Fruit fly (Drosophila melanogaster) whole organism, embryonic: ENCODE data around the gene Sur.

Source experiments
- BEAF-32 ChIP-seq: fragments of 200-800 bp; sonication (Bioruptor generic); optimal IDR thresholded peaks from 3 replicates; lab custom pipeline; 2017; ENCODE audit warnings: missing biosample characterization, missing genetic modification characterization, mild to moderate bottlenecking, moderate library complexity, missing genetic modification reagents
- CG10462 ChIP-seq: fragments of 200-800 bp; sonication (Bioruptor generic); optimal IDR thresholded peaks from 2 replicates; lab custom pipeline; 2016; ENCODE audit warnings: missing biosample characterization, missing genetic modification characterization
- CG10654 ChIP-seq: fragments of 200-800 bp; sonication (Bioruptor generic); optimal IDR thresholded peaks from 2 replicates; lab custom pipeline; 2016; ENCODE audit warnings: missing biosample characterization, missing genetic modification characterization
- CG11085 ChIP-seq: fragments of 200-800 bp; sonication (Bioruptor generic); IDR thresholded peaks from 2 replicates; pipeline ENCODE4 v1.3.6; 2022; ENCODE audit warnings: missing biosample characterization, missing genetic modification characterization
- CG11695 ChIP-seq: fragments of 200-800 bp; sonication (Bioruptor generic); IDR thresholded peaks from 3 replicates; pipeline ENCODE4 v1.3.6; 2022; ENCODE audit warnings: missing biosample characterization, missing genetic modification characterization
- CG11696 ChIP-seq: fragments of 200-800 bp; sonication (Bioruptor generic); IDR thresholded peaks from 2 replicates; pipeline ENCODE4 v1.3.6; 2022; ENCODE audit warnings: missing biosample characterization, missing genetic modification characterization
- CG12071 ChIP-seq: fragments of 200-800 bp; sonication (Bioruptor generic); optimal IDR thresholded peaks from 3 replicates; lab custom pipeline; 2018; ENCODE audit warnings: missing biosample characterization, mild to moderate bottlenecking, missing genetic modification characterization
- CG13894 ChIP-seq: fragments of 200-800 bp; sonication (Bioruptor generic); optimal IDR thresholded peaks from 3 replicates; lab custom pipeline; 2018; ENCODE audit warnings: missing biosample characterization, mild to moderate bottlenecking, missing genetic modification characterization, moderate library complexity
- CG16779 ChIP-seq: fragments of 200-800 bp; sonication (Bioruptor generic); IDR thresholded peaks from 2 replicates; pipeline ENCODE4 v1.3.6; 2022; ENCODE audit warnings: missing biosample characterization, missing genetic modification characterization
- CG16863 ChIP-seq: fragments of 200-800 bp; sonication (Bioruptor generic); optimal IDR thresholded peaks from 3 replicates; lab custom pipeline; 2016; ENCODE audit warnings: missing biosample characterization, missing genetic modification characterization
- CG17359 ChIP-seq: fragments of 200-800 bp; sonication (Bioruptor generic); optimal IDR thresholded peaks from 3 replicates; lab custom pipeline; 2018; ENCODE audit warnings: missing biosample characterization, mild to moderate bottlenecking, missing genetic modification characterization, moderate library complexity
- CG18476 ChIP-seq: fragments of 200-800 bp; sonication (Bioruptor generic); optimal IDR thresholded peaks from 2 replicates; lab custom pipeline; 2016; ENCODE audit warnings: missing biosample characterization, mild to moderate bottlenecking, missing genetic modification characterization
- CG2712 ChIP-seq: fragments of 200-800 bp; optimal IDR thresholded peaks from 3 replicates; lab custom pipeline; 2019; ENCODE audit warnings: missing biosample characterization, mild to moderate bottlenecking, missing genetic modification characterization, moderate library complexity
- CG2889 ChIP-seq: fragments of 200-800 bp; sonication (Bioruptor generic); IDR thresholded peaks from 3 replicates; pipeline ENCODE4 v1.3.6; 2022; ENCODE audit warnings: missing biosample characterization, missing genetic modification characterization
- CG30431 ChIP-seq: fragments of 200-800 bp; sonication (Bioruptor generic); optimal IDR thresholded peaks from 2 replicates; lab custom pipeline; 2017; ENCODE audit warnings: missing biosample characterization, missing genetic modification characterization
- CG31441 ChIP-seq: fragments of 200-800 bp; sonication (Bioruptor generic); IDR thresholded peaks from 2 replicates; pipeline ENCODE4 v1.3.6; 2022; ENCODE audit warnings: missing biosample characterization, missing genetic modification characterization
- CG4328 ChIP-seq: fragments of 200-800 bp; sonication (Bioruptor generic); optimal IDR thresholded peaks from 3 replicates; lab custom pipeline; 2017; ENCODE audit warnings: missing biosample characterization, missing genetic modification reagents, missing genetic modification characterization
- CG6689 ChIP-seq: fragments of 200-800 bp; sonication (Bioruptor generic); IDR thresholded peaks from 2 replicates; pipeline ENCODE4 v1.3.6; 2022; ENCODE audit warnings: missing biosample characterization, missing genetic modification characterization
- CG6813 ChIP-seq: fragments of 200-800 bp; sonication (Bioruptor generic); optimal IDR thresholded peaks from 2 replicates; lab custom pipeline; 2017; ENCODE audit warnings: missing biosample characterization, missing genetic modification characterization, mild to moderate bottlenecking, moderate library complexity, missing genetic modification reagents
- CG9932 ChIP-seq: fragments of 200-800 bp; sonication (Bioruptor generic); IDR thresholded peaks from 2 replicates; pipeline ENCODE4 v1.3.6; 2022; ENCODE audit warnings: missing biosample characterization, missing genetic modification characterization
- E2f1 ChIP-seq: fragments of 200-800 bp; sonication (Bioruptor generic); IDR thresholded peaks from 2 replicates; pipeline ENCODE4 v1.3.6; 2022; ENCODE audit warnings: missing biosample characterization, missing genetic modification characterization
- Eip74EF ChIP-seq, 2 experiments: fragments of 200-800 bp in 1 of 2; fragments of >200 bp in 1 of 2; sonication (Bioruptor generic) in 1 of 2; optimal IDR thresholded peaks; 2 replicates each; lab custom pipeline; 2017 to 2019; ENCODE audit warnings: missing biosample characterization in 2 of 2, missing genetic modification characterization in 2 of 2, mild to moderate bottlenecking in 1 of 2, moderate library complexity in 1 of 2
- Elba2 ChIP-seq: fragments of 200-800 bp; sonication (Bioruptor generic); optimal IDR thresholded peaks from 3 replicates; lab custom pipeline; 2016; ENCODE audit warnings: missing biosample characterization, missing genetic modification characterization
- Ets97D ChIP-seq: fragments of 200-800 bp; sonication (Bioruptor generic); optimal IDR thresholded peaks from 3 replicates; lab custom pipeline; 2016; ENCODE audit warnings: missing biosample characterization, missing genetic modification characterization
- HmgZ ChIP-seq: fragments of 200-800 bp; sonication (Bioruptor generic); optimal IDR thresholded peaks from 2 replicates; lab custom pipeline; 2018; ENCODE audit warnings: missing biosample characterization, mild to moderate bottlenecking, missing genetic modification characterization
- Lhr ChIP-seq: fragments of 200-800 bp; sonication (Bioruptor generic); optimal IDR thresholded peaks from 3 replicates; lab custom pipeline; 2017; ENCODE audit warnings: mild to moderate bottlenecking, missing biosample characterization, missing genetic modification reagents, missing genetic modification characterization
- Mad ChIP-seq: fragments of 200-800 bp; sonication (Bioruptor generic); optimal IDR thresholded peaks from 2 replicates; lab custom pipeline; 2016; ENCODE audit warnings: missing biosample characterization, missing genetic modification characterization
- Neu2 ChIP-seq: fragments of 200-800 bp; sonication (Bioruptor generic); optimal IDR thresholded peaks from 3 replicates; lab custom pipeline; 2016; ENCODE audit warnings: missing biosample characterization, missing genetic modification characterization, borderline replicate concordance
- Nf-YC ChIP-seq: fragments of 200-800 bp; optimal IDR thresholded peaks from 3 replicates; lab custom pipeline; 2019; ENCODE audit warnings: missing biosample characterization, mild to moderate bottlenecking, missing genetic modification characterization, moderate library complexity
- PHDP ChIP-seq: fragments of 200-800 bp; sonication (Bioruptor generic); optimal IDR thresholded peaks from 3 replicates; lab custom pipeline; 2018; ENCODE audit warnings: missing biosample characterization, mild to moderate bottlenecking, missing genetic modification characterization, moderate library complexity
- Ptx1 ChIP-seq: fragments of 200-800 bp; sonication (Bioruptor generic); IDR thresholded peaks from 2 replicates; pipeline ENCODE4 v1.3.6; 2022; ENCODE audit warnings: missing biosample characterization, missing genetic modification characterization
- Sox102F ChIP-seq: fragments of 200-800 bp; sonication (Bioruptor generic); optimal IDR thresholded peaks from 2 replicates; lab custom pipeline; 2018; ENCODE audit warnings: missing biosample characterization, mild to moderate bottlenecking, missing genetic modification characterization, moderate library complexity
- TFAM ChIP-seq: fragments of 200-800 bp; sonication (Bioruptor generic); optimal IDR thresholded peaks from 2 replicates; lab custom pipeline; 2017; ENCODE audit warnings: missing biosample characterization, missing genetic modification characterization, inconsistent platforms
- ara ChIP-seq: fragments of 200-800 bp; sonication (Bioruptor generic); IDR thresholded peaks from 2 replicates; pipeline ENCODE4 v1.3.6; 2022; ENCODE audit warnings: missing biosample characterization, missing genetic modification characterization
- bsh ChIP-seq, 2 experiments: fragments of 200-800 bp; sonication (Bioruptor generic); optimal IDR thresholded peaks; 2 replicates each; lab custom pipeline; 2017 to 2018; ENCODE audit warnings: mild to moderate bottlenecking in 2 of 2, missing biosample characterization in 2 of 2, missing genetic modification characterization in 2 of 2, moderate library complexity in 1 of 2
- chinmo ChIP-seq: fragments of 200-800 bp; sonication (Bioruptor generic); IDR thresholded peaks from 4 replicates; pipeline ENCODE4 v1.3.6; 2022; ENCODE audit warnings: missing biosample characterization, missing genetic modification characterization; ENCODE audit not compliant: partially characterized antibody
- da ChIP-seq: fragments of 200-800 bp; sonication (Bioruptor generic); optimal IDR thresholded peaks from 2 replicates; lab custom pipeline; 2016; ENCODE audit warnings: missing biosample characterization, missing genetic modification characterization
- fd64A ChIP-seq: fragments of 200-800 bp; sonication (Bioruptor generic); optimal IDR thresholded peaks from 3 replicates; lab custom pipeline; 2018; ENCODE audit warnings: missing biosample characterization, mild to moderate bottlenecking, missing genetic modification characterization
- ham ChIP-seq: fragments of 200-800 bp; sonication (Bioruptor generic); IDR thresholded peaks from 2 replicates; pipeline ENCODE4 v1.3.6; 2022; ENCODE audit warnings: missing biosample characterization, missing genetic modification characterization
- hbn ChIP-seq: fragments of 200-800 bp; sonication (Bioruptor generic); IDR thresholded peaks from 2 replicates; pipeline ENCODE4 v1.3.6; 2022; ENCODE audit warnings: missing biosample characterization, missing genetic modification characterization; ENCODE audit not compliant: partially characterized antibody
- kni ChIP-seq: fragments of 200-800 bp; sonication (Bioruptor generic); optimal IDR thresholded peaks from 3 replicates; lab custom pipeline; 2017; ENCODE audit warnings: mild to moderate bottlenecking, missing biosample characterization, missing genetic modification reagents, missing genetic modification characterization
- nerfin-2 ChIP-seq: fragments of 200-800 bp; sonication (Bioruptor generic); IDR thresholded peaks from 2 replicates; pipeline ENCODE4 v1.3.6; 2022; ENCODE audit warnings: missing biosample characterization, missing genetic modification characterization; ENCODE audit not compliant: partially characterized antibody
- pnt ChIP-seq: fragments of 200-800 bp; sonication (Bioruptor generic); optimal IDR thresholded peaks from 3 replicates; lab custom pipeline; 2016; ENCODE audit warnings: missing biosample characterization, missing genetic modification characterization
- repo ChIP-seq: fragments of 200-800 bp; sonication (Bioruptor generic); optimal IDR thresholded peaks from 2 replicates; lab custom pipeline; 2016; ENCODE audit warnings: missing biosample characterization, missing genetic modification characterization
- sc ChIP-seq, 3 experiments: fragments of >200 bp in 2 of 3; fragments of 200-800 bp in 1 of 3; sonication (Bioruptor generic) in 1 of 3; optimal IDR thresholded peaks; 2 replicates in 2 of 3; 3 replicates in 1 of 3; lab custom pipeline; 2017; ENCODE audit warnings: mild to moderate bottlenecking in 1 of 3, missing biosample characterization in 1 of 3, missing genetic modification characterization in 1 of 3, missing genetic modification reagents in 1 of 3
- seq ChIP-seq: fragments of 200-800 bp; sonication (Bioruptor generic); IDR thresholded peaks from 2 replicates; pipeline ENCODE4 v1.3.6; 2022; ENCODE audit warnings: missing biosample characterization, missing genetic modification characterization
- sr ChIP-seq: fragments of 200-800 bp; sonication (Bioruptor generic); IDR thresholded peaks from 3 replicates; pipeline ENCODE4 v1.3.6; 2022; ENCODE audit warnings: missing biosample characterization, missing genetic modification characterization
- tll ChIP-seq, 2 experiments: fragments of 200-800 bp in 1 of 2; fragments of >200 bp in 1 of 2; sonication (Bioruptor generic) in 1 of 2; optimal IDR thresholded peaks; 2 replicates each; lab custom pipeline; 2017 to 2019; ENCODE audit warnings: missing biosample characterization in 2 of 2, missing genetic modification characterization in 2 of 2, mild to moderate bottlenecking in 1 of 2, moderate library complexity in 1 of 2
- twi ChIP-seq: fragments of 200-800 bp; optimal IDR thresholded peaks from 2 replicates; lab custom pipeline; 2019; ENCODE audit warnings: missing biosample characterization, mild to moderate bottlenecking, missing genetic modification characterization, moderate library complexity
- wdn ChIP-seq: fragments of 200-800 bp; sonication (Bioruptor generic); IDR thresholded peaks from 2 replicates; pipeline ENCODE4 v1.3.6; 2022; ENCODE audit warnings: missing biosample characterization, missing genetic modification characterization

Gene Sur

dm6 chr2L:10143334-10143733 lies 55.6 kb downstream of the Sur start (continued):
- TF ChIP-seq ham = no peak
- TF ChIP-seq CG11696 (GFP tag; lab: Robert Waterston, UW) = no peak
- no peak for TF ChIP-seq tll (GFP tag; optimal IDR thresholded peaks at IDR 0.05; lab: Kevin White, UChicago)
- TF ChIP-seq CG31441 (GFP tag; lab: Robert Waterston, UW) = peak; percentile 32; the same call in 1 of the 2 replicates
- no peak for TF ChIP-seq Lhr (GFP tag; lab: Kevin White, UChicago)
- no peak for TF ChIP-seq CG16863
- TF ChIP-seq CG13894 (tag; lab: Kevin White, UChicago) = no peak
- TF ChIP-seq Elba2 = no peak
- no peak for TF ChIP-seq TFAM
- TF ChIP-seq Sox102F (GFP tag; lab: Kevin White, UChicago) = no peak
- TF ChIP-seq Nf-YC = peak; percentile 44
- no peak for TF ChIP-seq CG30431 (GFP tag; lab: Kevin White, UChicago)
- TF ChIP-seq CG16779 = no peak
- TF ChIP-seq Eip74EF (GFP tag; optimal IDR thresholded peaks at IDR 0.05; lab: Kevin White, UChicago) = peak in 1 of 2 experiments; percentile 65
- TF ChIP-seq pnt (GFP tag; lab: Kevin White, UChicago) = no peak
- TF ChIP-seq twi = no peak
- TF ChIP-seq CG4328 (GFP tag; lab: Kevin White, UChicago) = peak; percentile 26
- no peak for TF ChIP-seq CG11085 (GFP tag; lab: Robert Waterston, UW)
- TF ChIP-seq kni (GFP tag; lab: Kevin White, UChicago) = peak; percentile 49
- TF ChIP-seq CG12071 (GFP tag; lab: Kevin White, UChicago) = peak; percentile 68
- TF ChIP-seq CG2712 = peak; percentile 52
- peak; percentile 56; the same call in 1 of the 3 replicates for TF ChIP-seq CG11695 (GFP tag; lab: Robert Waterston, UW)
- TF ChIP-seq Ets97D = peak; percentile 92
- TF ChIP-seq hbn (GFP tag; lab: Robert Waterston, UW) = no peak
- TF ChIP-seq CG2889 (GFP tag; lab: Robert Waterston, UW) = no peak
- peak; percentile 52; the same call in 2 of the 3 replicates for TF ChIP-seq sr (GFP tag; lab: Robert Waterston, UW)
- no peak for TF ChIP-seq ara (GFP tag; lab: Robert Waterston, UW)
- TF ChIP-seq E2f1 (GFP tag; lab: Robert Waterston, UW) = no peak
- no peak for TF ChIP-seq CG10654 (GFP tag; lab: Kevin White, UChicago)
- no peak for TF ChIP-seq HmgZ
- TF ChIP-seq nerfin-2 (GFP tag; lab: Robert Waterston, UW) = 0 out of 2 replicates have a peak, but pooled peaks have one; percentile 35
- no peak for TF ChIP-seq CG9932 (GFP tag; lab: Robert Waterston, UW)
- no peak for TF ChIP-seq seq (GFP tag; lab: Robert Waterston, UW)
- peak; percentile 74 for TF ChIP-seq fd64A
- TF ChIP-seq chinmo (GFP tag; lab: Robert Waterston, UW) = no peak
- no peak for TF ChIP-seq da (GFP tag; lab: Kevin White, UChicago)
- TF ChIP-seq sc (optimal IDR thresholded peaks at IDR 0.05; lab: Kevin White, UChicago) = no peak
- TF ChIP-seq sc (GFP tag; optimal IDR thresholded peaks at IDR 0.05; lab: Kevin White, UChicago) = no peak
- no peak for TF ChIP-seq BEAF-32 (GFP tag; lab: Kevin White, UChicago)
- TF ChIP-seq wdn (GFP tag; lab: Robert Waterston, UW) = no peak
- TF ChIP-seq Ptx1 (GFP tag; lab: Robert Waterston, UW) = peak; percentile 38
- TF ChIP-seq CG17359 (tag; lab: Kevin White, UChicago) = peak; percentile 25
- TF ChIP-seq Mad = no peak
- no peak for TF ChIP-seq CG6689 (GFP tag; lab: Robert Waterston, UW)
- TF ChIP-seq Neu2 (GFP tag; lab: Kevin White, UChicago) = no peak
- no peak for TF ChIP-seq repo (GFP tag; lab: Kevin White, UChicago)
- no peak for TF ChIP-seq CG18476
- no peak for TF ChIP-seq PHDP (tag; lab: Kevin White, UChicago)
- TF ChIP-seq bsh (GFP tag; optimal IDR thresholded peaks at IDR 0.05; lab: Kevin White, UChicago) = no peak
- peak; percentile 37 for TF ChIP-seq CG6813 (GFP tag; lab: Kevin White, UChicago)
- no peak for TF ChIP-seq CG10462
